Fruit fly (Drosophila melanogaster): ENCODE data around the gene CG3008.

Gene CG3008

dm6 chr2L:4907986-4908385 lies 24.9 kb downstream of the CG3008 start:
- TF ChIP-seq GATAd (GFP tag; optimal IDR thresholded peaks at IDR 0.05) = no peak
- no peak for TF ChIP-seq rgr (GFP tag; optimal IDR thresholded peaks at IDR 0.05)
- TF ChIP-seq Jra (GFP tag; optimal IDR thresholded peaks at IDR 0.05) = no peak
- no peak for TF ChIP-seq Mio (GFP tag; optimal IDR thresholded peaks at IDR 0.05)
- TF ChIP-seq fru (GFP tag; optimal IDR thresholded peaks at IDR 0.05) = no peak
- TF ChIP-seq lola (GFP tag; optimal IDR thresholded peaks at IDR 0.05) = no peak
- TF ChIP-seq sv (GFP tag; optimal IDR thresholded peaks at IDR 0.05) = peak; percentile 3
- TF ChIP-seq foxo (GFP tag; optimal IDR thresholded peaks at IDR 0.05) = no peak
- no peak for TF ChIP-seq Myc (optimal IDR thresholded peaks at IDR 0.05)
- TF ChIP-seq Rel (GFP tag; optimal IDR thresholded peaks at IDR 0.05) = no peak
- no peak for TF ChIP-seq Rel (tag; optimal IDR thresholded peaks at IDR 0.05)
- TF ChIP-seq h (GFP tag; optimal IDR thresholded peaks at IDR 0.05) = peak; percentile 16
- TF ChIP-seq dmrt93B (GFP tag; optimal IDR thresholded peaks at IDR 0.05) = no peak
- TF ChIP-seq usp (GFP tag; optimal IDR thresholded peaks at IDR 0.05) = no peak
- TF ChIP-seq brk (GFP tag; optimal IDR thresholded peaks at IDR 0.05) = no peak
- no peak for TF ChIP-seq Hnf4 (GFP tag; optimal IDR thresholded peaks at IDR 0.05)

dm6 chr2L:4915715-4916153 lies 32.6 kb downstream of the CG3008 start:
- TF ChIP-seq Hnf4 (GFP tag; optimal IDR thresholded peaks at IDR 0.05) = no peak
- TF ChIP-seq Jra (GFP tag; optimal IDR thresholded peaks at IDR 0.05) = no peak
- TF ChIP-seq usp (GFP tag; optimal IDR thresholded peaks at IDR 0.05) = no peak
- peak; percentile 15 for TF ChIP-seq dmrt93B (GFP tag; optimal IDR thresholded peaks at IDR 0.05)
- no peak for TF ChIP-seq ey (GFP tag; optimal IDR thresholded peaks at IDR 0.05)
- no peak for TF ChIP-seq dsf (GFP tag; optimal IDR thresholded peaks at IDR 0.05; ENCODE audit: borderline replicate concordance)
- no peak for TF ChIP-seq CG32264 (GFP tag; optimal IDR thresholded peaks at IDR 0.05)
- no peak for TF ChIP-seq GATAd (GFP tag; optimal IDR thresholded peaks at IDR 0.05)
- TF ChIP-seq Rel (GFP tag; optimal IDR thresholded peaks at IDR 0.05) = no peak
- no peak for TF ChIP-seq Rel (tag; optimal IDR thresholded peaks at IDR 0.05)
- TF ChIP-seq psq (GFP tag; optimal IDR thresholded peaks at IDR 0.05) = peak; percentile 64
- no peak for TF ChIP-seq Dif (GFP tag; optimal IDR thresholded peaks at IDR 0.05; ENCODE audit: partially characterized antibody)
- no peak for TF ChIP-seq Myc (optimal IDR thresholded peaks at IDR 0.05)
- no peak for TF ChIP-seq sage (GFP tag; optimal IDR thresholded peaks at IDR 0.05)
- peak in 1 of 2 experiments; percentile 44 for TF ChIP-seq foxo (GFP tag; optimal IDR thresholded peaks at IDR 0.05)
- no peak for TF ChIP-seq sv (GFP tag; optimal IDR thresholded peaks at IDR 0.05)
- no peak for TF ChIP-seq Dfd (GFP tag; optimal IDR thresholded peaks at IDR 0.05)
- TF ChIP-seq jim (GFP tag; optimal IDR thresholded peaks at IDR 0.05) = no peak
- no peak for TF ChIP-seq brk (GFP tag; optimal IDR thresholded peaks at IDR 0.05)
- no peak for TF ChIP-seq CG9705 (GFP tag; optimal IDR thresholded peaks at IDR 0.05)
- no peak for TF ChIP-seq Abd-B (GFP tag; optimal IDR thresholded peaks at IDR 0.05)
- TF ChIP-seq lola (GFP tag; optimal IDR thresholded peaks at IDR 0.05) = no peak
- no peak for TF ChIP-seq br (GFP tag; optimal IDR thresholded peaks at IDR 0.05)
- TF ChIP-seq dl (GFP tag; optimal IDR thresholded peaks at IDR 0.05; ENCODE audit: insufficient read depth in 1 of 2, partially characterized antibody in 2 of 2) = no peak
- no peak for TF ChIP-seq fru (GFP tag; optimal IDR thresholded peaks at IDR 0.05)
- TF ChIP-seq Mio (GFP tag; optimal IDR thresholded peaks at IDR 0.05) = no peak
- TF ChIP-seq Sp1 (GFP tag; optimal IDR thresholded peaks at IDR 0.05) = peak; percentile 19
- no peak for TF ChIP-seq pan (optimal IDR thresholded peaks at IDR 0.05)
- no peak for TF ChIP-seq h (GFP tag; optimal IDR thresholded peaks at IDR 0.05)
- no peak for TF ChIP-seq N (GFP tag; optimal IDR thresholded peaks at IDR 0.05)
- no peak for TF ChIP-seq woc (GFP tag; optimal IDR thresholded peaks at IDR 0.05)
- TF ChIP-seq Vsx2 (GFP tag; optimal IDR thresholded peaks at IDR 0.05; ENCODE audit: partially characterized antibody) = no peak
- no peak for TF ChIP-seq OdsH (GFP tag; optimal IDR thresholded peaks at IDR 0.05)
- no peak for TF ChIP-seq CrebA (GFP tag; optimal IDR thresholded peaks at IDR 0.05; ENCODE audit: borderline replicate concordance)
- TF ChIP-seq Hr78 (GFP tag; optimal IDR thresholded peaks at IDR 0.05) = no peak
- no peak for TF ChIP-seq Hr83 (GFP tag; optimal IDR thresholded peaks at IDR 0.05; ENCODE audit: poor library complexity, severe bottlenecking)
- no peak for TF ChIP-seq tai (GFP tag; optimal IDR thresholded peaks at IDR 0.05)
- TF ChIP-seq rgr (GFP tag; optimal IDR thresholded peaks at IDR 0.05) = no peak
- TF ChIP-seq HLH106 (tag; optimal IDR thresholded peaks at IDR 0.05) = peak; percentile 41

Measured in whole organism, wandering third instar larva.